7 worm cellular contexts compared by ENCODE assay signal in the genomic region with DNA sequence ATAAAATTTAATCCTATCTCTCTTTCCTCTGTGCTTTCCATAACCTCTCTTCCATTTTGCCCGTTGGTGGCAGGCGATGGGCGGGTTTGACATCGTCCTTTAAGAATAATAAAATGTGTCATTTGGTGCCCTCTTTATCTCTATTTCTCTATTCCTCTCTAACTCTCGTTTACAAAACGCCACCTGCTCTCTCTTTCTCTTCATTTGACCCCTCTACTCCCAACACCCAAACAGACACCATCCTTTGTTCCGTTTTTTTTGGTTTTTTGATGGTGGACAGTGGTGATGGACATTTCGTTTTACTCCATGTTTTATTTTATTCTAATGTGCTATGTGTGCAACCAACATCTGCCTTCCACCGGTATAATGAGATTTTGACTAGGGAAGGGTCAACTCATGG.
TF ChIP-seq lines count a peak whose summit lies in the region.

No protein-coding gene starts in this region.

TF ChIP-seq in whole organism, L1 larva, 84 proteins besides CTCF, POLR2A, EP300 and RAD21 (continues in another document):
- TF ChIP-seq nhr-77 (tag; optimal IDR thresholded peaks at IDR 0.05; lab: Kevin White, UChicago) (no peak), ztf-11 (tag; optimal IDR thresholded peaks at IDR 0.05; lab: Kevin White, UChicago) (peak in 1 of 2 experiments; percentile 7), unc-30 (tag; optimal IDR thresholded peaks at IDR 0.05; lab: Kevin White, UChicago) (no peak), nhr-85 (tag; lab: Kevin White, UChicago) (no peak), nhr-76 (tag; optimal IDR thresholded peaks at IDR 0.05; lab: Kevin White, UChicago) (no peak), ceh-90 (tag; optimal IDR thresholded peaks at IDR 0.05; lab: Kevin White, UChicago) (no peak), efl-1 (optimal IDR thresholded peaks at IDR 0.05; lab: Kevin White, UChicago) (peak; percentile 9 to 20), efl-1 (GFP tag; optimal IDR thresholded peaks at IDR 0.05 in 1 of 2; lab: Kevin White, UChicago) (peak in 1 of 2 experiments; percentile 65), ceh-82 (tag; optimal IDR thresholded peaks at IDR 0.05; lab: Kevin White, UChicago) (no peak), rnt-1 (tag; optimal IDR thresholded peaks at IDR 0.05; lab: Kevin White, UChicago) (peak; percentile 43), ceh-88 (GFP tag; IDR thresholded peaks at IDR 0.05; lab: Robert Waterston, UW) (no peak), unc-86 (tag; optimal IDR thresholded peaks at IDR 0.05; lab: Kevin White, UChicago) (peak; percentile 25), snu-23 (GFP tag; optimal IDR thresholded peaks at IDR 0.05; lab: Kevin White, UChicago) (peak; percentile 29)

TF ChIP-seq in whole organism, L2 larva, 48 proteins besides CTCF, POLR2A, EP300 and RAD21:
- TF ChIP-seq fos-1 (tag; optimal IDR thresholded peaks at IDR 0.05; lab: Kevin White, UChicago): no peak
- TF ChIP-seq R02D3.7 (tag; optimal IDR thresholded peaks at IDR 0.05; lab: Kevin White, UChicago): no peak
- TF ChIP-seq nhr-237 (tag; optimal IDR thresholded peaks at IDR 0.05; lab: Kevin White, UChicago): no peak
- TF ChIP-seq nhr-6 (tag; optimal IDR thresholded peaks at IDR 0.05; lab: Kevin White, UChicago): no peak
- TF ChIP-seq nhr-129 (tag; optimal IDR thresholded peaks at IDR 0.05; lab: Kevin White, UChicago): peak; percentile 15
- peak; percentile 30 for TF ChIP-seq C34F6.9 (tag; optimal IDR thresholded peaks at IDR 0.05; lab: Kevin White, UChicago)

TF ChIP-seq in whole organism, L3 larva, 47 proteins besides CTCF, POLR2A, EP300 and RAD21:
- TF ChIP-seq tbx-2 (tag; optimal IDR thresholded peaks at IDR 0.05; lab: Kevin White, UChicago) (no peak), pha-4 (tag; optimal IDR thresholded peaks at IDR 0.05; lab: Kevin White, UChicago) (peak; percentile 13), nhr-43 (tag; optimal IDR thresholded peaks at IDR 0.05; lab: Kevin White, UChicago; ENCODE audit: poor library complexity, severe bottlenecking) (no peak), ztf-4 (tag; optimal IDR thresholded peaks at IDR 0.05; lab: Kevin White, UChicago) (no peak), nfya-1 (tag; optimal IDR thresholded peaks at IDR 0.05; lab: Kevin White, UChicago; ENCODE audit: insufficient read depth) (peak; percentile 1)

TF ChIP-seq in whole organism, L4 larva, 104 proteins besides CTCF, POLR2A, EP300 and RAD21:
- TF ChIP-seq unc-62 (GFP tag; optimal IDR thresholded peaks at IDR 0.05 in 1 of 2; lab: Kevin White, UChicago) (peak in 1 of 2 experiments; percentile 92), unc-62 (tag; optimal IDR thresholded peaks at IDR 0.05; lab: Kevin White, UChicago) (no peak), mep-1 (tag; optimal IDR thresholded peaks at IDR 0.05; lab: Kevin White, UChicago) (peak; percentile 16), aha-1 (tag; lab: Kevin White, UChicago) (peak; percentile 74), lsy-2 (tag; optimal IDR thresholded peaks at IDR 0.05; lab: Kevin White, UChicago) (peak in 1 of 2 experiments; percentile 21), F10B5.3 (tag; optimal IDR thresholded peaks at IDR 0.05; lab: Kevin White, UChicago) (no peak), ZK546.5 (tag; optimal IDR thresholded peaks at IDR 0.05; lab: Kevin White, UChicago) (no peak)

TF ChIP-seq in whole organism, late embryonic, 69 proteins besides CTCF, POLR2A, EP300 and RAD21 (continues in another document):
- TF ChIP-seq elt-4 (tag; optimal IDR thresholded peaks at IDR 0.05; lab: Kevin White, UChicago): no peak
- TF ChIP-seq nhr-11 (tag; optimal IDR thresholded peaks at IDR 0.05; lab: Kevin White, UChicago): no peak
- TF ChIP-seq ref-2 (tag; optimal IDR thresholded peaks at IDR 0.05; lab: Kevin White, UChicago): peak; percentile 27
- TF ChIP-seq ceh-6 (GFP tag; optimal IDR thresholded peaks at IDR 0.05; lab: Kevin White, UChicago): no peak
- no peak for TF ChIP-seq sox-4 (tag; optimal IDR thresholded peaks at IDR 0.05; lab: Kevin White, UChicago)
- TF ChIP-seq syd-9 (tag; optimal IDR thresholded peaks at IDR 0.05; lab: Kevin White, UChicago): no peak
- TF ChIP-seq elt-2 (tag; optimal IDR thresholded peaks at IDR 0.05; lab: Kevin White, UChicago): no peak
- TF ChIP-seq fax-1 (tag; optimal IDR thresholded peaks at IDR 0.05; lab: Kevin White, UChicago): no peak
- TF ChIP-seq dmd-4 (tag; optimal IDR thresholded peaks at IDR 0.05; lab: Kevin White, UChicago; ENCODE audit: borderline replicate concordance): no peak
- TF ChIP-seq pag-3 (tag; optimal IDR thresholded peaks at IDR 0.05; lab: Kevin White, UChicago; ENCODE audit: borderline replicate concordance): no peak
- no peak for TF ChIP-seq sdc-2 (tag; optimal IDR thresholded peaks at IDR 0.05; lab: Kevin White, UChicago)
- no peak for TF ChIP-seq pqm-1 (tag; optimal IDR thresholded peaks at IDR 0.05; lab: Kevin White, UChicago)
- no peak for TF ChIP-seq pat-9 (tag; optimal IDR thresholded peaks at IDR 0.05; lab: Kevin White, UChicago)
- no peak for TF ChIP-seq K09A11.1 (tag; optimal IDR thresholded peaks at IDR 0.05; lab: Kevin White, UChicago; ENCODE audit: insufficient read depth)
- TF ChIP-seq pax-1 (tag; optimal IDR thresholded peaks at IDR 0.05; lab: Kevin White, UChicago): no peak
- TF ChIP-seq hlh-8 (tag; optimal IDR thresholded peaks at IDR 0.05; lab: Kevin White, UChicago): peak; percentile 28
- TF ChIP-seq ceh-2 (tag; optimal IDR thresholded peaks at IDR 0.05; lab: Kevin White, UChicago): no peak
- TF ChIP-seq ceh-22 (tag; optimal IDR thresholded peaks at IDR 0.05; lab: Kevin White, UChicago): no peak
- TF ChIP-seq sox-2 (GFP tag; IDR thresholded peaks at IDR 0.05; lab: Robert Waterston, UW): no peak
- TF ChIP-seq lim-6 (tag; optimal IDR thresholded peaks at IDR 0.05; lab: Kevin White, UChicago): no peak

TF ChIP-seq in whole organism, midembryonic, 9 proteins besides CTCF, POLR2A, EP300 and RAD21:
- TF ChIP-seq ref-1 (GFP tag; conservative IDR thresholded peaks at IDR 0.05; lab: Robert Waterston, UW) (no peak), T22C8.4 (GFP tag; IDR thresholded peaks at IDR 0.05; lab: Robert Waterston, UW) (no peak), flt-1 (GFP tag; IDR thresholded peaks at IDR 0.05; lab: Robert Waterston, UW) (0 out of 2 replicates have a peak, but pooled peaks have one; percentile 35), ztf-23 (GFP tag; IDR thresholded peaks at IDR 0.05; lab: Robert Waterston, UW) (no peak), tab-1 (GFP tag; IDR thresholded peaks at IDR 0.05; lab: Robert Waterston, UW) (no peak), med-1 (GFP tag; optimal IDR thresholded peaks at IDR 0.05; lab: Kevin White, UChicago; ENCODE audit: insufficient read depth) (no peak)

TF ChIP-seq in whole organism, mixed stage, embryonic, 35 proteins besides CTCF, POLR2A, EP300 and RAD21:
- TF ChIP-seq ceh-39 (tag; optimal IDR thresholded peaks at IDR 0.05; lab: Kevin White, UChicago) (no peak), unc-39 (tag; optimal IDR thresholded peaks at IDR 0.05; lab: Kevin White, UChicago) (no peak), tbx-8 (GFP tag; optimal IDR thresholded peaks at IDR 0.05; lab: Kevin White, UChicago) (no peak), ztf-11 (tag; optimal IDR thresholded peaks at IDR 0.05; lab: Kevin White, UChicago) (no peak), mls-2 (tag; optimal IDR thresholded peaks at IDR 0.05; lab: Kevin White, UChicago) (no peak), cnd-1 (tag; optimal IDR thresholded peaks at IDR 0.05; lab: Kevin White, UChicago) (peak; percentile 44), elt-1 (tag; optimal IDR thresholded peaks at IDR 0.05; lab: Kevin White, UChicago; ENCODE audit: borderline replicate concordance, insufficient read depth) (no peak), sem-2 (GFP tag; optimal IDR thresholded peaks at IDR 0.05; lab: Kevin White, UChicago) (no peak), nhr-2 (tag; optimal IDR thresholded peaks at IDR 0.05; lab: Kevin White, UChicago) (peak; percentile 33), ceh-43 (GFP tag; optimal IDR thresholded peaks at IDR 0.05; lab: Kevin White, UChicago) (no peak), blmp-1 (tag; optimal IDR thresholded peaks at IDR 0.05; lab: Kevin White, UChicago) (no peak), sptf-1 (tag; optimal IDR thresholded peaks at IDR 0.05; lab: Kevin White, UChicago) (no peak), unc-120 (tag; optimal IDR thresholded peaks at IDR 0.05; lab: Kevin White, UChicago; ENCODE audit: poor library complexity, severe bottlenecking) (no peak), unc-62 (GFP tag; optimal IDR thresholded peaks at IDR 0.05; lab: Kevin White, UChicago) (peak; percentile 68), nhr-76 (tag; optimal IDR thresholded peaks at IDR 0.05; lab: Kevin White, UChicago) (no peak), ces-1 (GFP tag; optimal IDR thresholded peaks at IDR 0.05; lab: Kevin White, UChicago) (peak; percentile 31), mep-1 (tag; optimal IDR thresholded peaks at IDR 0.05; lab: Kevin White, UChicago) (no peak), zip-8 (tag; optimal IDR thresholded peaks at IDR 0.05; lab: Kevin White, UChicago) (no peak), elt-3 (tag; optimal IDR thresholded peaks at IDR 0.05; lab: Kevin White, UChicago) (no peak), bed-3 (GFP tag; optimal IDR thresholded peaks at IDR 0.05; lab: Kevin White, UChicago) (no peak), ceh-83 (GFP tag; optimal IDR thresholded peaks at IDR 0.05; lab: Kevin White, UChicago) (no peak), hlh-1 (tag; optimal IDR thresholded peaks at IDR 0.05; lab: Kevin White, UChicago) (peak; percentile 94), lin-13 (tag; optimal IDR thresholded peaks at IDR 0.05; lab: Kevin White, UChicago) (no peak), lin-32 (GFP tag; optimal IDR thresholded peaks at IDR 0.05; lab: Kevin White, UChicago) (peak; percentile 41), nhr-12 (tag; optimal IDR thresholded peaks at IDR 0.05; lab: Kevin White, UChicago) (no peak), nhr-237 (tag; optimal IDR thresholded peaks at IDR 0.05; lab: Kevin White, UChicago) (no peak), drap-1 (GFP tag; optimal IDR thresholded peaks at IDR 0.05; lab: Kevin White, UChicago) (no peak), mab-5 (tag; optimal IDR thresholded peaks at IDR 0.05; lab: Kevin White, UChicago) (no peak), flh-1 (GFP tag; optimal IDR thresholded peaks at IDR 0.05; lab: Kevin White, UChicago) (no peak), pha-4 (tag; optimal IDR thresholded peaks at IDR 0.05; lab: Kevin White, UChicago) (no peak), M03D4.4 (tag; optimal IDR thresholded peaks at IDR 0.05; lab: Kevin White, UChicago) (peak; percentile 41), snpc-4 (tag; optimal IDR thresholded peaks at IDR 0.05; lab: Kevin White, UChicago) (no peak), ham-2 (GFP tag; optimal IDR thresholded peaks at IDR 0.05; lab: Kevin White, UChicago) (no peak), nhr-28 (tag; optimal IDR thresholded peaks at IDR 0.05; lab: Kevin White, UChicago) (no peak), lsy-2 (tag; optimal IDR thresholded peaks at IDR 0.05; lab: Kevin White, UChicago) (no peak)
